Worm (Caenorhabditis elegans): ENCODE measurements around the gene srg-11.

DNA sequence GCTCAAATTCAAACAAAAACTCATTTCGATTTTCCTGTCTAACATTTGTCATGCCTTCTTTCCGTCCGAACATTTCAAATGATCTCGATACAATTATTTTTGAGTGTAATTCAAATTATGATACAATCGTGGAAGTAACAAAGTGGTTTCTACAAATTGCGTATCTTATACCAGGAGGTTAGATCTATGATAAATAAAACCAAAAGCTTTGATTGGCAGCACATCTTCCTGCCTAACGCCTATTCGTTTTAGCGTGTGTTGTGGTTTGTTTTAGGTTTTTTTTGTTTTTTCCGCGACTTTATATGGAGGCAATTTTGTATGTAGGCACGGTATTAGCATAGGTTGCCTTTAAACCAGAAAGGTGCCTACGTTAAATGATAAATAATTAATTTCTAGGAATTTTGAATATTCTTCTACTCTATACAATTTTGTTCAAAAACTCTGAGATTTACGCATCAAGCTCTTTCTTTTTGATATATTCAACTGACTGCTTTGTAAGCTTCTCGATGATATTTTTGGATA lies at the start of gene srg-11:
- no peak for TF ChIP-seq scrt-1 (GFP tag; IDR thresholded peaks at IDR 0.05)
- no peak for TF ChIP-seq sea-1 (GFP tag; conservative IDR thresholded peaks at IDR 0.05)
- TF ChIP-seq tra-4 (tag; optimal IDR thresholded peaks at IDR 0.05), result no peak
- no peak for TF ChIP-seq aly-1 (tag; optimal IDR thresholded peaks at IDR 0.05)
- TF ChIP-seq pes-1 (GFP tag; IDR thresholded peaks at IDR 0.05), result no peak
- no peak for TF ChIP-seq ceh-13 (GFP tag; optimal IDR thresholded peaks at IDR 0.05)
- TF ChIP-seq ets-7 (tag; optimal IDR thresholded peaks at IDR 0.05), result no peak
- no peak for TF ChIP-seq B0310.2 (tag; optimal IDR thresholded peaks at IDR 0.05)
- no peak for TF ChIP-seq flt-1 (GFP tag; IDR thresholded peaks at IDR 0.05)
- TF ChIP-seq ama-1 (optimal IDR thresholded peaks at IDR 0.05), result no peak
- TF ChIP-seq ceh-36 (tag; optimal IDR thresholded peaks at IDR 0.05), result no peak
- no peak for TF ChIP-seq hnd-1 (tag; optimal IDR thresholded peaks at IDR 0.05)
